Worm (Caenorhabditis elegans) whole organism, L2 larva: ENCODE results near the gene C07E3.8.

Experiments
- C34F6.9 ChIP-seq: fragments of 150-350 bp; optimal IDR thresholded peaks from 2 replicates; lab custom pipeline; 2014; ENCODE audit warnings: missing biosample characterization, missing genetic modification characterization
- F13H6.1 ChIP-seq: sonication (generic microtip); optimal IDR thresholded peaks from 2 replicates; lab custom pipeline; 2016; ENCODE audit warnings: missing genetic modification characterization, missing compliant biosample characterization
- aly-2 ChIP-seq: fragments of 150-350 bp; optimal IDR thresholded peaks from 2 replicates; lab custom pipeline; 2014; ENCODE audit warnings: missing biosample characterization, missing genetic modification characterization
- ama-1 ChIP-seq: fragments of 150-350 bp; optimal IDR thresholded peaks from 2 replicates; lab custom pipeline; 2018; ENCODE audit warnings: inconsistent platforms
- blmp-1 ChIP-seq: sonication (generic microtip); optimal IDR thresholded peaks from 2 replicates; lab custom pipeline; 2017; ENCODE audit warnings: missing genetic modification characterization, mild to moderate bottlenecking, missing compliant biosample characterization, antibody characterized with exemption, moderate library complexity; ENCODE audit not compliant: insufficient read depth
- crh-2 ChIP-seq: sonication (generic microtip); optimal IDR thresholded peaks from 2 replicates; lab custom pipeline; 2017; ENCODE audit warnings: missing biosample characterization, missing genetic modification characterization
- egl-27 ChIP-seq: sonication (generic microtip); optimal IDR thresholded peaks from 3 replicates; lab custom pipeline; 2017; ENCODE audit warnings: missing biosample characterization, missing genetic modification reagents, missing genetic modification characterization
- elt-1 ChIP-seq: fragments of 150-350 bp; optimal IDR thresholded peaks from 2 replicates; lab custom pipeline; 2014; ENCODE audit warnings: missing biosample characterization, missing genetic modification characterization
- elt-3 ChIP-seq: sonication (generic microtip); optimal IDR thresholded peaks from 2 replicates; lab custom pipeline; 2017; ENCODE audit warnings: missing biosample characterization, missing genetic modification characterization
- gmeb-1 ChIP-seq: fragments of 150-350 bp; optimal IDR thresholded peaks from 2 replicates; lab custom pipeline; 2014; ENCODE audit warnings: missing biosample characterization, missing genetic modification characterization
- lin-11 ChIP-seq: fragments of 150-350 bp; sonication (generic microtip); optimal IDR thresholded peaks from 2 replicates; lab custom pipeline; 2014; ENCODE audit warnings: missing biosample characterization, missing genetic modification characterization, inconsistent platforms, mixed read lengths
- lin-13 ChIP-seq: fragments of 150-350 bp; optimal IDR thresholded peaks from 2 replicates; lab custom pipeline; 2014; ENCODE audit warnings: missing biosample characterization, missing genetic modification reagents, missing genetic modification characterization
- lin-39 ChIP-seq: fragments of 150-350 bp; optimal IDR thresholded peaks from 2 replicates; lab custom pipeline; 2014; ENCODE audit warnings: missing biosample characterization, missing genetic modification reagents, missing genetic modification characterization
- lsy-2 ChIP-seq, 2 experiments: fragments of 150-350 bp in 1 of 2; sonication (generic microtip) in 1 of 2; optimal IDR thresholded peaks; 2 replicates each; lab custom pipeline; 2014 to 2017; ENCODE audit warnings: missing biosample characterization in 2 of 2, missing genetic modification characterization in 2 of 2
- mab-5 ChIP-seq: fragments of 150-350 bp; optimal IDR thresholded peaks from 2 replicates; lab custom pipeline; 2014; ENCODE audit warnings: missing biosample characterization, missing genetic modification characterization
- mdl-1 ChIP-seq, 2 experiments: fragments of 150-350 bp in 1 of 2; sonication (generic microtip) in 1 of 2; optimal IDR thresholded peaks; 2 replicates each; lab custom pipeline; 2017; ENCODE audit warnings: missing biosample characterization in 2 of 2, missing genetic modification characterization in 2 of 2
- nhr-129 ChIP-seq: fragments of 150-350 bp; optimal IDR thresholded peaks from 2 replicates; lab custom pipeline; 2014; ENCODE audit warnings: missing biosample characterization, missing genetic modification characterization
- nhr-21 ChIP-seq: fragments of 150-350 bp; optimal IDR thresholded peaks from 2 replicates; lab custom pipeline; 2014; ENCODE audit warnings: missing biosample characterization, missing genetic modification characterization
- nhr-23 ChIP-seq: fragments of 150-350 bp; optimal IDR thresholded peaks from 2 replicates; lab custom pipeline; 2014; ENCODE audit warnings: missing biosample characterization, missing genetic modification reagents, missing genetic modification characterization
- nhr-237 ChIP-seq: fragments of 150-350 bp; optimal IDR thresholded peaks from 2 replicates; lab custom pipeline; 2014; ENCODE audit warnings: missing biosample characterization, missing genetic modification characterization
- nhr-25 ChIP-seq: fragments of 150-350 bp; sonication (generic microtip); optimal IDR thresholded peaks from 3 replicates; lab custom pipeline; 2014; ENCODE audit warnings: missing biosample characterization, missing genetic modification characterization
- nhr-6 ChIP-seq: fragments of 150-350 bp; optimal IDR thresholded peaks from 2 replicates; lab custom pipeline; 2014; ENCODE audit warnings: missing biosample characterization, missing genetic modification characterization
- nhr-77 ChIP-seq: fragments of 150-350 bp; optimal IDR thresholded peaks from 2 replicates; lab custom pipeline; 2014; ENCODE audit warnings: missing biosample characterization, missing genetic modification characterization
- sem-4 ChIP-seq: fragments of 150-350 bp; optimal IDR thresholded peaks from 2 replicates; lab custom pipeline; 2014; ENCODE audit warnings: missing biosample characterization, missing genetic modification reagents, missing genetic modification characterization
- skn-1 ChIP-seq: sonication (generic microtip); optimal IDR thresholded peaks from 2 replicates; lab custom pipeline; 2017; ENCODE audit warnings: missing biosample characterization, missing genetic modification characterization
- sma-3 ChIP-seq: sonication (generic microtip); optimal IDR thresholded peaks from 2 replicates; lab custom pipeline; 2016; ENCODE audit warnings: missing genetic modification reagents, missing genetic modification characterization, missing compliant biosample characterization
- sma-9 ChIP-seq, 2 experiments: fragments of 150-350 bp in 1 of 2; sonication (generic microtip) in 1 of 2; optimal IDR thresholded peaks; 2 replicates each; lab custom pipeline; 2014 to 2016; ENCODE audit warnings: missing genetic modification characterization in 2 of 2, mild to moderate bottlenecking in 1 of 2, missing biosample characterization in 1 of 2, missing compliant biosample characterization in 1 of 2, missing genetic modification reagents in 1 of 2, moderate library complexity in 1 of 2
- snpc-4 ChIP-seq: fragments of 150-350 bp; optimal IDR thresholded peaks from 2 replicates; lab custom pipeline; 2014; ENCODE audit warnings: missing biosample characterization, missing genetic modification characterization
- unc-55 ChIP-seq: fragments of 150-350 bp; sonication (generic microtip); optimal IDR thresholded peaks from 3 replicates; lab custom pipeline; 2014; ENCODE audit warnings: missing biosample characterization, missing genetic modification reagents, missing genetic modification characterization
- unc-62 ChIP-seq: fragments of 150-350 bp; optimal IDR thresholded peaks from 2 replicates; lab custom pipeline; 2014; ENCODE audit warnings: missing biosample characterization, missing genetic modification reagents, missing genetic modification characterization
- zag-1 ChIP-seq: fragments of 150-350 bp; optimal IDR thresholded peaks from 2 replicates; lab custom pipeline; 2014; ENCODE audit warnings: missing biosample characterization, missing genetic modification characterization
- ztf-11 ChIP-seq: sonication (generic microtip); optimal IDR thresholded peaks from 2 replicates; lab custom pipeline; 2017; ENCODE audit warnings: missing biosample characterization, missing genetic modification characterization

The C07E3.8 gene

ce11 chrII:10393282-10394179 is 41.5 kb downstream of the C07E3.8 start, which contains the start of gene gpd-1:
Gene gpd-1 (plus strand): TSS chrII:10394129.
- TF ChIP-seq nhr-129 (no peak), crh-2 (tag; lab: Kevin White, UChicago) (no peak), lin-39 (tag; lab: Kevin White, UChicago) (no peak), skn-1 (tag; lab: Kevin White, UChicago) (no peak), sma-9 (GFP tag; optimal IDR thresholded peaks at IDR 0.05; lab: Kevin White, UChicago) (no peak), sma-9 (tag; optimal IDR thresholded peaks at IDR 0.05; lab: Kevin White, UChicago) (no peak), aly-2 (no peak), egl-27 (tag; lab: Kevin White, UChicago) (no peak), lin-11 (tag; lab: Kevin White, UChicago) (no peak), elt-3 (tag; lab: Kevin White, UChicago) (no peak), ztf-11 (tag; lab: Kevin White, UChicago) (no peak), snpc-4 (tag; lab: Kevin White, UChicago) (no peak), unc-62 (GFP tag; lab: Kevin White, UChicago) (no peak), F13H6.1 (tag; lab: Kevin White, UChicago) (no peak), mab-5 (tag; lab: Kevin White, UChicago) (no peak), blmp-1 (tag; lab: Kevin White, UChicago) (no peak), nhr-23 (tag; lab: Kevin White, UChicago) (no peak), mdl-1 (tag; optimal IDR thresholded peaks at IDR 0.05; lab: Kevin White, UChicago) (no peak), elt-1 (tag; lab: Kevin White, UChicago) (no peak)

ce11 chrII:10395303-10395757 is 43.3 kb downstream of the C07E3.8 start, which contains the start of gene T09F3.4:
Gene T09F3.4 (plus strand): TSS chrII:10395707.
- TF ChIP-seq lin-39 (tag; lab: Kevin White, UChicago) (no peak), nhr-25 (tag; lab: Kevin White, UChicago) (peak; percentile 65), nhr-21 (tag; lab: Kevin White, UChicago) (no peak), gmeb-1 (tag; lab: Kevin White, UChicago) (peak; percentile 72), zag-1 (tag; lab: Kevin White, UChicago) (no peak), sem-4 (peak; percentile 19), crh-2 (tag; lab: Kevin White, UChicago) (peak; percentile 63), elt-3 (tag; lab: Kevin White, UChicago) (no peak), lsy-2 (tag; optimal IDR thresholded peaks at IDR 0.05; lab: Kevin White, UChicago) (peak; percentile 18 to 75), elt-1 (tag; lab: Kevin White, UChicago) (no peak), ama-1 (lab: Kevin White, UChicago) (no peak), nhr-6 (tag; lab: Kevin White, UChicago) (no peak), unc-55 (GFP tag; lab: Kevin White, UChicago) (peak; percentile 81), nhr-237 (tag; lab: Kevin White, UChicago) (no peak), sma-9 (GFP tag; optimal IDR thresholded peaks at IDR 0.05; lab: Kevin White, UChicago) (peak; percentile 87), sma-9 (tag; optimal IDR thresholded peaks at IDR 0.05; lab: Kevin White, UChicago) (no peak), F13H6.1 (tag; lab: Kevin White, UChicago) (peak; percentile 45), sma-3 (GFP tag; lab: Kevin White, UChicago) (peak; percentile 65), nhr-77 (tag; lab: Kevin White, UChicago) (no peak), lin-13 (GFP tag; lab: Kevin White, UChicago) (peak; percentile 56), C34F6.9 (tag; lab: Kevin White, UChicago) (peak; percentile 43)

- TF ChIP-seq egl-27 (tag; lab: Kevin White, UChicago) (no peak), ztf-11 (tag; lab: Kevin White, UChicago) (no peak)
These were observed 44.5 kb downstream of the C07E3.8 start, which contains the start of gene T09F3.5 for ce11 chrII:10396578-10396977. Gene T09F3.5 (plus strand): TSS chrII:10396878.
